1 fruit fly cellular context compared by ENCODE assay signal in genomic region chrX:19268484-19269068, dm6.
TF ChIP-seq lines count a peak whose summit lies in the region.

Gene CG8010 (minus strand): TSS chrX:19268896.

TF ChIP-seq in whole organism, embryonic, 481 proteins besides CTCF, POLR2A, EP300 and RAD21 (continued from another document and continues in another):
- TF ChIP-seq jigr1 (GFP tag; IDR thresholded peaks at IDR 0.05; lab: Robert Waterston, UW): no peak
- TF ChIP-seq dmrt99B (tag; optimal IDR thresholded peaks at IDR 0.05; lab: Kevin White, UChicago): no peak
- no peak for TF ChIP-seq dpn (GFP tag; optimal IDR thresholded peaks at IDR 0.05; lab: Kevin White, UChicago)
- TF ChIP-seq CG7357 (GFP tag; IDR thresholded peaks at IDR 0.05; lab: Robert Waterston, UW): no peak
- no peak for TF ChIP-seq sima (GFP tag; optimal IDR thresholded peaks at IDR 0.05; lab: Kevin White, UChicago)
- TF ChIP-seq CG18476 (GFP tag; optimal IDR thresholded peaks at IDR 0.05; lab: Kevin White, UChicago): no peak
- TF ChIP-seq Usf (GFP tag; optimal IDR thresholded peaks at IDR 0.05; lab: Kevin White, UChicago): no peak
- peak; percentile 30 for TF ChIP-seq trem (tag; optimal IDR thresholded peaks at IDR 0.05; lab: Kevin White, UChicago)
- no peak for TF ChIP-seq CG15011 (GFP tag; optimal IDR thresholded peaks at IDR 0.05; lab: Kevin White, UChicago)
- TF ChIP-seq CoRest (tag; optimal IDR thresholded peaks at IDR 0.05; lab: Kevin White, UChicago): no peak
- peak; percentile 65 for TF ChIP-seq Fer1 (GFP tag; optimal IDR thresholded peaks at IDR 0.05; lab: Kevin White, UChicago)
- no peak for TF ChIP-seq shn (GFP tag; optimal IDR thresholded peaks at IDR 0.05; lab: Kevin White, UChicago)
- peak; percentile 54 for TF ChIP-seq CG42726 (GFP tag; IDR thresholded peaks at IDR 0.05; lab: Robert Waterston, UW; ENCODE audit: partially characterized antibody)
- TF ChIP-seq CG34224 (GFP tag; IDR thresholded peaks at IDR 0.05; lab: Robert Waterston, UW; ENCODE audit: partially characterized antibody): peak; percentile 67
- TF ChIP-seq caup (GFP tag; optimal IDR thresholded peaks at IDR 0.05; lab: Kevin White, UChicago; ENCODE audit: severe bottlenecking): no peak
- TF ChIP-seq Awh (GFP tag; IDR thresholded peaks at IDR 0.05; lab: Robert Waterston, UW): no peak
- TF ChIP-seq ken (GFP tag; IDR thresholded peaks at IDR 0.05; lab: Robert Waterston, UW): 0 out of 3 replicates have a peak, but pooled peaks have one; percentile 20
- TF ChIP-seq inv (GFP tag; IDR thresholded peaks at IDR 0.05; lab: Robert Waterston, UW; ENCODE audit: partially characterized antibody): peak; percentile 33; the same call in 1 of the 2 replicates
- TF ChIP-seq Hmr (GFP tag; optimal IDR thresholded peaks at IDR 0.05; lab: Kevin White, UChicago): no peak
- TF ChIP-seq CG11247 (GFP tag; IDR thresholded peaks at IDR 0.05; lab: Robert Waterston, UW): no peak
- peak; percentile 78 for TF ChIP-seq dm (GFP tag; optimal IDR thresholded peaks at IDR 0.05; lab: Kevin White, UChicago)
- peak; percentile 39; the same call in 1 of the 3 replicates for TF ChIP-seq CG11456 (GFP tag; IDR thresholded peaks at IDR 0.05; lab: Robert Waterston, UW)
- peak; percentile 58; the same call in 2 of the 3 replicates for TF ChIP-seq HLH4C (GFP tag; IDR thresholded peaks at IDR 0.05; lab: Robert Waterston, UW; ENCODE audit: partially characterized antibody)
- no peak for TF ChIP-seq CG14965 (GFP tag; optimal IDR thresholded peaks at IDR 0.05; lab: Kevin White, UChicago; ENCODE audit: borderline replicate concordance)
- peak; percentile 39; the same call in 1 of the 2 replicates for TF ChIP-seq Nf-YA (GFP tag; IDR thresholded peaks at IDR 0.05; lab: Robert Waterston, UW)
- TF ChIP-seq ems (GFP tag; optimal IDR thresholded peaks at IDR 0.05; lab: Kevin White, UChicago): peak; percentile 68
- TF ChIP-seq HHEX (GFP tag; optimal IDR thresholded peaks at IDR 0.05; lab: Kevin White, UChicago): no peak
- no peak for TF ChIP-seq Atf3 (GFP tag; optimal IDR thresholded peaks at IDR 0.05; lab: Kevin White, UChicago)
- TF ChIP-seq h (optimal IDR thresholded peaks at IDR 0.05; lab: Kevin White, UChicago): no peak
- no peak for TF ChIP-seq unpg (GFP tag; optimal IDR thresholded peaks at IDR 0.05; lab: Kevin White, UChicago)
- peak; percentile 89 for TF ChIP-seq Dp (GFP tag; optimal IDR thresholded peaks at IDR 0.05; lab: Kevin White, UChicago)
- no peak for TF ChIP-seq CG8290 (GFP tag; optimal IDR thresholded peaks at IDR 0.05; lab: Kevin White, UChicago)
- no peak for TF ChIP-seq CG8290 (tag; optimal IDR thresholded peaks at IDR 0.05; lab: Kevin White, UChicago)
- no peak for TF ChIP-seq exex (tag; optimal IDR thresholded peaks at IDR 0.05; lab: Kevin White, UChicago)
- TF ChIP-seq CG8359 (GFP tag; optimal IDR thresholded peaks at IDR 0.05; lab: Kevin White, UChicago; ENCODE audit: borderline replicate concordance): no peak
- no peak for TF ChIP-seq B-H1 (GFP tag; IDR thresholded peaks at IDR 0.05; lab: Robert Waterston, UW)
- no peak for TF ChIP-seq CG3065 (GFP tag; optimal IDR thresholded peaks at IDR 0.05; lab: Kevin White, UChicago)
- peak; percentile 92 for TF ChIP-seq CG2116 (GFP tag; optimal IDR thresholded peaks at IDR 0.05; lab: Kevin White, UChicago)
- TF ChIP-seq D19B (GFP tag; optimal IDR thresholded peaks at IDR 0.05; lab: Kevin White, UChicago): no peak
- no peak for TF ChIP-seq ro (GFP tag; IDR thresholded peaks at IDR 0.05; lab: Robert Waterston, UW)
- no peak for TF ChIP-seq tgo (GFP tag; IDR thresholded peaks at IDR 0.05; lab: Robert Waterston, UW)
- TF ChIP-seq vnd (GFP tag; IDR thresholded peaks at IDR 0.05; lab: Robert Waterston, UW; ENCODE audit: partially characterized antibody): no peak
- TF ChIP-seq CG17361 (GFP tag; IDR thresholded peaks at IDR 0.05; lab: Robert Waterston, UW): no peak
- TF ChIP-seq ase (GFP tag; IDR thresholded peaks at IDR 0.05; lab: Robert Waterston, UW): no peak
- TF ChIP-seq CG8281 (tag; optimal IDR thresholded peaks at IDR 0.05; lab: Kevin White, UChicago): no peak
- peak; percentile 41 for TF ChIP-seq BEAF-32 (GFP tag; optimal IDR thresholded peaks at IDR 0.05; lab: Kevin White, UChicago)
- TF ChIP-seq CG2712 (tag; optimal IDR thresholded peaks at IDR 0.05; lab: Kevin White, UChicago): peak; percentile 49
- TF ChIP-seq Doc3 (GFP tag; IDR thresholded peaks at IDR 0.05; lab: Robert Waterston, UW; ENCODE audit: partially characterized antibody): no peak
- TF ChIP-seq ewg (GFP tag; optimal IDR thresholded peaks at IDR 0.05; lab: Kevin White, UChicago): no peak
- peak; percentile 40; the same call in 1 of the 2 replicates for TF ChIP-seq CG14014 (GFP tag; IDR thresholded peaks at IDR 0.05; lab: Robert Waterston, UW)
- no peak for TF ChIP-seq gt (GFP tag; IDR thresholded peaks at IDR 0.05; lab: Robert Waterston, UW)
- TF ChIP-seq H2.0 (GFP tag; IDR thresholded peaks at IDR 0.05; lab: Robert Waterston, UW): no peak
- peak; percentile 99 for TF ChIP-seq CG7928 (GFP tag; optimal IDR thresholded peaks at IDR 0.05; lab: Kevin White, UChicago)
- no peak for TF ChIP-seq eve (GFP tag; optimal IDR thresholded peaks at IDR 0.05; lab: Kevin White, UChicago)
- peak; percentile 56 for TF ChIP-seq HmgZ (tag; optimal IDR thresholded peaks at IDR 0.05; lab: Kevin White, UChicago)
- no peak for TF ChIP-seq CG1603 (tag; optimal IDR thresholded peaks at IDR 0.05; lab: Kevin White, UChicago)
- TF ChIP-seq Bteb2 (GFP tag; optimal IDR thresholded peaks at IDR 0.05; lab: Kevin White, UChicago): no peak
- TF ChIP-seq vfl (GFP tag; optimal IDR thresholded peaks at IDR 0.05; lab: Kevin White, UChicago): peak; percentile 13
- TF ChIP-seq CG32772 (GFP tag; IDR thresholded peaks at IDR 0.05; lab: Robert Waterston, UW): peak; percentile 42; the same call in 1 of the 2 replicates
- TF ChIP-seq Hand (GFP tag; optimal IDR thresholded peaks at IDR 0.05; lab: Kevin White, UChicago): no peak
- TF ChIP-seq CG10209 (GFP tag; optimal IDR thresholded peaks at IDR 0.05; lab: Kevin White, UChicago): no peak
- peak; percentile 53 for TF ChIP-seq row (GFP tag; IDR thresholded peaks at IDR 0.05; lab: Robert Waterston, UW)
- TF ChIP-seq CG18619 (GFP tag; optimal IDR thresholded peaks at IDR 0.05; lab: Kevin White, UChicago): no peak
- TF ChIP-seq Stat92E (GFP tag; optimal IDR thresholded peaks at IDR 0.05; lab: Kevin White, UChicago): no peak
- TF ChIP-seq CHES-1-like (GFP tag; optimal IDR thresholded peaks at IDR 0.05; lab: Kevin White, UChicago): no peak
- no peak for TF ChIP-seq Ada2b (GFP tag; IDR thresholded peaks at IDR 0.05; lab: Robert Waterston, UW)
- no peak for TF ChIP-seq CG6813 (GFP tag; optimal IDR thresholded peaks at IDR 0.05; lab: Kevin White, UChicago)
- TF ChIP-seq Hey (tag; optimal IDR thresholded peaks at IDR 0.05; lab: Kevin White, UChicago): no peak
- peak; percentile 21 for TF ChIP-seq B-H2 (GFP tag; optimal IDR thresholded peaks at IDR 0.05; lab: Kevin White, UChicago)
- 0 out of 2 replicates have a peak, but pooled peaks have one; percentile 34 for TF ChIP-seq ranshi (GFP tag; IDR thresholded peaks at IDR 0.05; lab: Robert Waterston, UW)
- TF ChIP-seq sug (tag; optimal IDR thresholded peaks at IDR 0.05; lab: Kevin White, UChicago): peak; percentile 34
- no peak for TF ChIP-seq CG13624 (GFP tag; optimal IDR thresholded peaks at IDR 0.05; lab: Kevin White, UChicago)
- TF ChIP-seq CG31224 (GFP tag; IDR thresholded peaks at IDR 0.05; lab: Robert Waterston, UW): no peak
- peak; percentile 1 for TF ChIP-seq nmo (GFP tag; optimal IDR thresholded peaks at IDR 0.05; lab: Kevin White, UChicago)
- TF ChIP-seq Trl (optimal IDR thresholded peaks at IDR 0.05; lab: Kevin White, UChicago): no peak
- peak; percentile 9 for TF ChIP-seq Trl (GFP tag; optimal IDR thresholded peaks at IDR 0.05; lab: Kevin White, UChicago)
- TF ChIP-seq CG6175 (GFP tag; IDR thresholded peaks at IDR 0.05; lab: Robert Waterston, UW): no peak
- TF ChIP-seq Sin3A (optimal IDR thresholded peaks at IDR 0.05; lab: Kevin White, UChicago): peak; percentile 13
- TF ChIP-seq CG12744 (GFP tag; optimal IDR thresholded peaks at IDR 0.05; lab: Kevin White, UChicago): no peak
- peak; percentile 42; the same call in 1 of the 3 replicates for TF ChIP-seq CG7963 (GFP tag; IDR thresholded peaks at IDR 0.05; lab: Robert Waterston, UW; ENCODE audit: partially characterized antibody)
- peak; percentile 1 for TF ChIP-seq tx (GFP tag; optimal IDR thresholded peaks at IDR 0.05; lab: Kevin White, UChicago)
- no peak for TF ChIP-seq sr (GFP tag; IDR thresholded peaks at IDR 0.05; lab: Robert Waterston, UW)
- no peak for TF ChIP-seq BtbVII (GFP tag; optimal IDR thresholded peaks at IDR 0.05; lab: Kevin White, UChicago)
- TF ChIP-seq CG10565 (GFP tag; optimal IDR thresholded peaks at IDR 0.05; lab: Kevin White, UChicago): no peak
- no peak for TF ChIP-seq bab2 (GFP tag; optimal IDR thresholded peaks at IDR 0.05; lab: Kevin White, UChicago)
- 0 out of 2 replicates have a peak, but pooled peaks have one; percentile 16 for TF ChIP-seq CG14441 (GFP tag; IDR thresholded peaks at IDR 0.05; lab: Robert Waterston, UW)
- TF ChIP-seq Gug (GFP tag; IDR thresholded peaks at IDR 0.05; lab: Robert Waterston, UW): 0 out of 4 replicates have a peak, but pooled peaks have one; percentile 13
- peak in 1 of 2 experiments; percentile 28 for TF ChIP-seq Pdp1 (GFP tag; optimal IDR thresholded peaks at IDR 0.05; lab: Kevin White, UChicago)
- no peak for TF ChIP-seq CG7786 (GFP tag; optimal IDR thresholded peaks at IDR 0.05; lab: Kevin White, UChicago)
- TF ChIP-seq Bgb (GFP tag; IDR thresholded peaks at IDR 0.05; lab: Robert Waterston, UW; ENCODE audit: partially characterized antibody): peak; percentile 52; the same call in 1 of the 2 replicates
- TF ChIP-seq nerfin-1 (tag; optimal IDR thresholded peaks at IDR 0.05; lab: Kevin White, UChicago): peak; percentile 14
- TF ChIP-seq pb (GFP tag; optimal IDR thresholded peaks at IDR 0.05; lab: Kevin White, UChicago): no peak
- no peak for TF ChIP-seq CG7372 (GFP tag; IDR thresholded peaks at IDR 0.05; lab: Robert Waterston, UW)
- no peak for TF ChIP-seq CG2678 (tag; optimal IDR thresholded peaks at IDR 0.05; lab: Kevin White, UChicago)
- TF ChIP-seq Dll (GFP tag; IDR thresholded peaks at IDR 0.05; lab: Robert Waterston, UW; ENCODE audit: partially characterized antibody): peak; percentile 48; the same call in 1 of the 4 replicates
- no peak for TF ChIP-seq Taf1 (GFP tag; IDR thresholded peaks at IDR 0.05; lab: Robert Waterston, UW)
- peak; percentile 2 for TF ChIP-seq Myb (GFP tag; optimal IDR thresholded peaks at IDR 0.05; lab: Kevin White, UChicago)
- no peak for TF ChIP-seq odd (GFP tag; optimal IDR thresholded peaks at IDR 0.05; lab: Kevin White, UChicago)
- no peak for TF ChIP-seq bowl (GFP tag; IDR thresholded peaks at IDR 0.05; lab: Robert Waterston, UW)
- no peak for TF ChIP-seq salm (tag; optimal IDR thresholded peaks at IDR 0.05; lab: Kevin White, UChicago)
- no peak for TF ChIP-seq fd64A (GFP tag; optimal IDR thresholded peaks at IDR 0.05; lab: Kevin White, UChicago)
- peak; percentile 32 for TF ChIP-seq CG4617 (GFP tag; optimal IDR thresholded peaks at IDR 0.05; lab: Kevin White, UChicago; ENCODE audit: borderline replicate concordance)
- TF ChIP-seq crp (GFP tag; optimal IDR thresholded peaks at IDR 0.05; lab: Kevin White, UChicago): peak in 1 of 2 experiments; percentile 82
- no peak for TF ChIP-seq CG18764 (GFP tag; optimal IDR thresholded peaks at IDR 0.05; lab: Kevin White, UChicago)
- TF ChIP-seq Rfx (GFP tag; IDR thresholded peaks at IDR 0.05; lab: Robert Waterston, UW): peak; percentile 57
- no peak for TF ChIP-seq CG15696 (tag; optimal IDR thresholded peaks at IDR 0.05; lab: Kevin White, UChicago)
- TF ChIP-seq E2f1 (GFP tag; IDR thresholded peaks at IDR 0.05; lab: Robert Waterston, UW): no peak
- peak; percentile 86 for TF ChIP-seq pzg (GFP tag; optimal IDR thresholded peaks at IDR 0.05; lab: Kevin White, UChicago)
- TF ChIP-seq Hsf (GFP tag; optimal IDR thresholded peaks at IDR 0.05; lab: Kevin White, UChicago): peak; percentile 2
- no peak for TF ChIP-seq CG11696 (GFP tag; IDR thresholded peaks at IDR 0.05; lab: Robert Waterston, UW)
- TF ChIP-seq sob (GFP tag; IDR thresholded peaks at IDR 0.05; lab: Robert Waterston, UW): 0 out of 2 replicates have a peak, but pooled peaks have one; percentile 24
- no peak for TF ChIP-seq CG32767 (GFP tag; IDR thresholded peaks at IDR 0.05; lab: Robert Waterston, UW)
- TF ChIP-seq CG17186 (GFP tag; optimal IDR thresholded peaks at IDR 0.05; lab: Kevin White, UChicago): peak; percentile 48
- no peak for TF ChIP-seq CG11085 (GFP tag; IDR thresholded peaks at IDR 0.05; lab: Robert Waterston, UW)
- TF ChIP-seq Hr51 (GFP tag; optimal IDR thresholded peaks at IDR 0.05; lab: Kevin White, UChicago): peak in 1 of 2 experiments; percentile 4
- TF ChIP-seq pum (GFP tag; optimal IDR thresholded peaks at IDR 0.05; lab: Kevin White, UChicago): no peak
- TF ChIP-seq CG4707 (GFP tag; optimal IDR thresholded peaks at IDR 0.05; lab: Kevin White, UChicago): no peak
- TF ChIP-seq CG3163 (GFP tag; optimal IDR thresholded peaks at IDR 0.05; lab: Kevin White, UChicago): peak; percentile 19
- no peak for TF ChIP-seq Adf1 (GFP tag; IDR thresholded peaks at IDR 0.05; lab: Robert Waterston, UW)
- TF ChIP-seq CG34376 (GFP tag; optimal IDR thresholded peaks at IDR 0.05; lab: Kevin White, UChicago): peak; percentile 14
- no peak for TF ChIP-seq ATbp (GFP tag; optimal IDR thresholded peaks at IDR 0.05; lab: Kevin White, UChicago)
- 0 out of 2 replicates have a peak, but pooled peaks have one; percentile 24 for TF ChIP-seq CG1024 (GFP tag; IDR thresholded peaks at IDR 0.05; lab: Robert Waterston, UW)
- no peak for TF ChIP-seq CG4328 (GFP tag; optimal IDR thresholded peaks at IDR 0.05; lab: Kevin White, UChicago)
- TF ChIP-seq CG3407 (GFP tag; optimal IDR thresholded peaks at IDR 0.05; lab: Kevin White, UChicago): no peak
- TF ChIP-seq MESR4 (GFP tag; optimal IDR thresholded peaks at IDR 0.05; lab: Kevin White, UChicago): peak; percentile 87
- no peak for TF ChIP-seq Doc2 (GFP tag; IDR thresholded peaks at IDR 0.05; lab: Robert Waterston, UW)
- no peak for TF ChIP-seq CG2199 (GFP tag; IDR thresholded peaks at IDR 0.05; lab: Robert Waterston, UW)
- TF ChIP-seq slbo (GFP tag; IDR thresholded peaks at IDR 0.05; lab: Robert Waterston, UW): peak; percentile 47
- TF ChIP-seq sens (GFP tag; lab: Kevin White, UChicago): peak; percentile 46
- TF ChIP-seq CG13296 (GFP tag; optimal IDR thresholded peaks at IDR 0.05; lab: Kevin White, UChicago): peak; percentile 5
- TF ChIP-seq hkb (optimal IDR thresholded peaks at IDR 0.05; lab: Kevin White, UChicago): no peak
- peak; percentile 34; the same call in 1 of the 2 replicates for TF ChIP-seq hkb (GFP tag; IDR thresholded peaks at IDR 0.05; lab: Robert Waterston, UW)
